Fruit fly (Drosophila melanogaster) S2 (cell line): ENCODE measurements around the gene Drsl6.

ENCODE experiments used
- CG8478 ChIP-seq: fragments of >200 bp; optimal IDR thresholded peaks from 2 replicates; lab custom pipeline; 2018
- CTCF ChIP-seq, 2 experiments: fragments of >200 bp; optimal IDR thresholded peaks; 2 replicates each; lab custom pipeline; 2018

DNA sequence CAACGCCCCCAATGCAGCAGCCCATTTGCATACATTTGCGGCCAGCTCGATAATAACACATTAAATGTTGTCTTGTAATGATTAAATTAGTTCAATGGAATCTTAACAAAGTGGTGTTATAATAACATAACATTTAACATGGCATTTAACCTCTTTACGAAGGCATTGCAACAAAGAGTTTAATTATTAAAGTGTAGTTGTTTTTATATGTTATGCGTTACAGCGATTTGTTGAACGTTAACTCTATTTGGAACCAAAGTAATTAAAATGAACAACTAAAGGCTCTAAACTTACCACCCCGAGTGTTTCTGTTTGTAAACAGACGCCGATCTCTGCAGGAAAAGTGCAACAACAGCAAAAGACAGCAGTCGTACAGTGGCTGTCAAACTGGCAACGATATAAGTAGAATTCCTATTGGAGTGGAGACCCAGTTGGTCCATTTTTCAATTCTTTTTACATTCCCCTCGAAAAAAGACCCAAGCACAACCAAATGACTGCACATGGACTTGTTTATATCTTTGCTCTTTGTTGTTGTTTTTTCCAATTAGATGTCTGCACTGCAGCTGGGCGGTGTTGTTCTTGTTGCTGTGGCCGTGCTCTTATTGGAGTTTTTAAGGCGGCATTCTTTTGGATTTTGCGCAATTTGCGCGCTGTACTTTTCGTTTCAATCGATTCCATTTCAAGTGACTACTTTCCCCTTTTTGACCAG, 2.8 kb upstream of the Drsl6 start:
- no peak for TF ChIP-seq CG8478 (lab: Kevin White, UChicago)
- no peak for TF ChIP-seq CTCF (optimal IDR thresholded peaks at IDR 0.05; lab: Kevin White, UChicago)
